Worm (Caenorhabditis elegans): Measurements from ENCODE around the gene ubxn-6.

DNA sequence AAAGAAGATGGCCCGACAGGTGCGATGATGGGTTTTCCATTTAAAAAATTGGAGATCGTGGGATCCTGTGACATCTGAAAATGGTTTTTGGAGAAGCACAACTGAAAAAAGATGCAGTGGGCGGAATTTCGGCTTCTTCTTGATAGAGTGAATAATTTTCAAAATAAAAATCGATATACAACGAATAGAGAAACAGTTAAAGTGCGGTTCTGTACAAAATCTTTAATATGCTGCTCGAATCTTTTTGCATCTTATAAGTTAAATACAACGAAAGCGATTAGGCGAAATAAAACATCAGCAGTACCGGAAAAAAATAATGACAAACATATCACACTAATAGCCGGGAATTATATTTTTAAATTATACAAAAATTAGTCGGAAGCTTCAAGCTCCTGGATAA, 2.1 kb downstream of the ubxn-6 start, which contains the start of gene H06H21.11:
- TF ChIP-seq ztf-7 (tag; optimal IDR thresholded peaks at IDR 0.05) (no peak), jun-1 (tag; optimal IDR thresholded peaks at IDR 0.05) (no peak), lsy-2 (tag; optimal IDR thresholded peaks at IDR 0.05) (no peak), snpc-4 (tag; optimal IDR thresholded peaks at IDR 0.05) (no peak)

Data from whole organism, L4 larva.